Worm (Caenorhabditis elegans) whole organism, L4/young adult: ENCODE results near the gene T25D1.2.
A peak's percentile ranks its signal among the peaks of the same experiment; 100 is the strongest.

Experiments
- W03F9.2 ChIP-seq: fragments of 150-350 bp; optimal IDR thresholded peaks from 2 replicates; lab custom pipeline; 2014; ENCODE audit warnings: missing biosample characterization, missing genetic modification characterization
- dao-5 ChIP-seq: sonication (generic microtip); optimal IDR thresholded peaks from 2 replicates; lab custom pipeline; 2016; ENCODE audit warnings: missing genotype, missing genetic modification characterization, moderate library complexity, missing compliant biosample characterization
- him-1 ChIP-seq: sonication (generic microtip); optimal IDR thresholded peaks from 2 replicates; lab custom pipeline; 2016; ENCODE audit warnings: missing genotype, missing genetic modification reagents, missing genetic modification characterization, missing compliant biosample characterization

T25D1.2 gene

DNA sequence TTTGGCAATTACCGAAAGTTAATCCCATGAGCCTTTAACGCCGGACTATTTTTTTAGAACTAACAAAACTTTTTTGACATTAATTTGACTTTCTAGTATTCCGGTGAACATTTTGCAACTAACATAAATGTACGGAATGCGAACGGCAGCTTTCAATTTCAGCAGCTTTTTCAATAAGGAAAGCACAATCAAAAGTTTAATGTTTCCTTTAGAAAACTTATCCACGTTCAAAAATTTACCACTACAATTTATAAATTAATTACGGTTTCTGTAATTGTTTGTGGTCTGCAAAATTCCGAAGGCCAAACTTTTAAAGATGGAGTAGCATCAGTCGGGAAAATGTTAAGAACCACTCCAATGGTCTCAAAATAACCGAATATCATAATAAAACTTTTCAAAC, 25.0 kb downstream of the T25D1.2 start, which contains the start of gene osm-1:
Gene osm-1, plus strand, starts transcription at position 301 of the 400 bp plus-strand sequence.
- no peak for TF ChIP-seq him-1 (tag; lab: Kevin White, UChicago)
- TF ChIP-seq dao-5 (tag; lab: Kevin White, UChicago), result no peak
- TF ChIP-seq W03F9.2 (tag; lab: Kevin White, UChicago), result no peak

DNA sequence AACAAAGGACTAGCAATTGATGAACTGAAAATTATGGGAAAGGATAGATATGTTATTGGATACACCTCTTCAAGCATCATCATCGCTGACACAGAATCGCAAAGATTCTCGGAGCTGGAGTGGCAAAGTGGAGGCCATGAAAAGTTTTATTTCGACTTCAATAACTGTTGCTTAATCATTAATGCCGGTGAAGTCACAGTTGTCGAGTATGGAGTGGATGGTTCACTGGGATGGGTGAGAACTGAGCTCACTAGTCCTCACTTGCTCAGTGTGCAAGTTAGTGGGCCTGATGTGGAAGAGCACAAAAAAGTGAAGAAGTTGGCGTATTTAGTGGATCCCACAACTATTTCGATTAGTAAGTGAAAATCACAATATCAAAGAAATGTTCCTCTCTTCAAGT, 28.5 kb downstream of the T25D1.2 start:
- TF ChIP-seq him-1 (tag; lab: Kevin White, UChicago), result no peak
- TF ChIP-seq W03F9.2 (tag; lab: Kevin White, UChicago), result no peak
- no peak for TF ChIP-seq dao-5 (tag; lab: Kevin White, UChicago)

DNA sequence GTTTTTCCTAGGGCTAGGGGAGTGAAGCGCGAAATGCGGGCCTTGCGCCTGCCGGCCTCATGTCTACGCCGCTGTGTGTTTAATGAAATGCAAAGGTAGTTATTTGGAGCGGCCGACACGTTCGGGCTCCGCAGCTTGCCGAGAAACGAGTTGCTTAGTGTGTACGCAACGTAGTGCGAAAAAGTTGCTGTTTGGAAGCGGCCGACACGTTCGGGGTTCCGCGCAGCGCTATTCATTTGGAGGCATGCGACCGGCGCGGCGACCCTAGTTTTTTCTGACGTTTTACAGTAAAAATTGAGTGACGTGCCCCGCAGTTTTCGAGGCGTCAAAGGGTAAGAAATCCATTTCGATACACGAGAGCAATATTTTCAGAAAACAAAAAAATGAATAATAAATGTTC, 30.3 kb downstream of the T25D1.2 start:
- TF ChIP-seq him-1 (tag; lab: Kevin White, UChicago), result no peak
- TF ChIP-seq dao-5 (tag; lab: Kevin White, UChicago), result no peak
- no peak for TF ChIP-seq W03F9.2 (tag; lab: Kevin White, UChicago)

DNA sequence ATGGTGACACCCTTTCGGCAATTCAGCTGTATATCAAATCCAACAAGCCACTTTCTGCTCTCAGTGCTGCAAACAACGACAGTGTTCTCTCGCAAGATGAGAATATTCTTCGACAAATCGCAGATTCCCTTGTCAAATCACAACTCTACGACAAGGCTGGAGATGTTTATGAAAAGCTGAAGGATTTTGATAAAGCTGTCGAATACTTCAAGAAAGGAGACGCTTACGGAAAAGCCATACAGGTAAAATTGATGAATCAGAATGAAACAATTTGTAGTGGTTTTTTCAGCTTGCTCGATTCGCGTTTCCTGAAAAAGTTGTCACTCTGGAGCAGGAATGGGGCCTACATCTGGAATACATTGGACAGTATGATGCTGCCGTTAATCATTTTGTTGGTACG, 30.8 kb downstream of the T25D1.2 start:
- TF ChIP-seq W03F9.2 (tag; lab: Kevin White, UChicago), result no peak
- no peak for TF ChIP-seq him-1 (tag; lab: Kevin White, UChicago)
- no peak for TF ChIP-seq dao-5 (tag; lab: Kevin White, UChicago)

DNA sequence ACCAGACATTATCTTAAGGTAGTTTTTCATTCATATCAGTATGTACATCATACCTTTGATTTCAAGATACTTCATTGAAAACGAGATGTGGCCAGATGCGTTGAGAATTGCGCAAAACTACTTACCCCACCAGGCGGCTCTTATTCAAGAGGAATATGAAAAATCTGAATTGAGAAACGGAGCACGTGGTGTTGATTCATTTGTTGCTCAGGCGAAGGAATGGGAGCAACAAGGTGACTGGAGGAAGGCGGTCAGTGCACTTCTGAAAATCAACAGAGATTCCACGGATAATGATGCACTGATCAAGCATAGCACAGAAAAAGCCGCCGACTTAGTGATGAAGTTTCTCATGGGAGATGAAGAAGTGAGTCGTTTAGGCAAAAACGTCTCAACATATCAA, 32.9 kb downstream of the T25D1.2 start:
- no peak for TF ChIP-seq him-1 (tag; lab: Kevin White, UChicago)

DNA sequence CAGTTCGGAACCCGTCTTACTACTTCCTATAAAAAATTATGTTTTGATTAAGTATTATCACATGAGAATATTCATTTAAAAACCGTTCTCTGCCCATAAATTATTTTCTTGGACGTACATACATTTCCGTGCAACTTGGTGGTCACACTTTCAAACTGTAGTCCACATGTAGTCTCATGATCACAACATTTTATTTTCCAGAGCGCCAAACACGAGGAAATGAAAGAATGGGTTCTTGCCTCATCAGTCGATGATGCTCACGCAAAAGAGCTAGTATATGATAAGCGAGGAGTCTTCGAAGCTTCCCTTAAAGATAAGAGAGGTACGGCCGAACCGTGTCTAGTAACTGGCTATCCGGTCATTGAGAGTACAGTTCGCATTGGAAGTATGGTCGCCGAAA, 35.2 kb downstream of the T25D1.2 start:
- TF ChIP-seq W03F9.2 (tag; lab: Kevin White, UChicago), result no peak
- TF ChIP-seq dao-5 (tag; lab: Kevin White, UChicago), result no peak
- no peak for TF ChIP-seq him-1 (tag; lab: Kevin White, UChicago)

DNA sequence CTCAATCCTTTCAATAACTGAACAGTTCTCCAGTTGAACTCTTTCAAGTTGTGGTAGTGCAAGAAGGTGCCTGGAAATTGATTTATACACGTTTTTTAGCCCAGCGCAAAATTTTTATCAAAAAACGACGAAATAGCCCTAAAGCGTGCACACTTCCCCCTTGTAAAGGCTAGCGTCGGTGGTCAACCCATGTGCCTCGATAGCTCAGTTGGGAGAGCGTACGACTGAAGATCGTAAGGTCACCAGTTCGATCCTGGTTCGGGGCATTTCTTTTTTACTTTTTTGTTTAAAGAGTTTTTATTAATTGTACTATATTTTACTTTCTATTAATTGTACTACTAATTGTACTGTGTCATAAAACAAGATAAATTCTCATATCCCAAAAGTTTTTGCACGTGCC, 36.0 kb downstream of the T25D1.2 start:
- no peak for TF ChIP-seq him-1 (tag; lab: Kevin White, UChicago)
- TF ChIP-seq W03F9.2 (tag; lab: Kevin White, UChicago), result no peak
- TF ChIP-seq dao-5 (tag; lab: Kevin White, UChicago), result no peak

DNA sequence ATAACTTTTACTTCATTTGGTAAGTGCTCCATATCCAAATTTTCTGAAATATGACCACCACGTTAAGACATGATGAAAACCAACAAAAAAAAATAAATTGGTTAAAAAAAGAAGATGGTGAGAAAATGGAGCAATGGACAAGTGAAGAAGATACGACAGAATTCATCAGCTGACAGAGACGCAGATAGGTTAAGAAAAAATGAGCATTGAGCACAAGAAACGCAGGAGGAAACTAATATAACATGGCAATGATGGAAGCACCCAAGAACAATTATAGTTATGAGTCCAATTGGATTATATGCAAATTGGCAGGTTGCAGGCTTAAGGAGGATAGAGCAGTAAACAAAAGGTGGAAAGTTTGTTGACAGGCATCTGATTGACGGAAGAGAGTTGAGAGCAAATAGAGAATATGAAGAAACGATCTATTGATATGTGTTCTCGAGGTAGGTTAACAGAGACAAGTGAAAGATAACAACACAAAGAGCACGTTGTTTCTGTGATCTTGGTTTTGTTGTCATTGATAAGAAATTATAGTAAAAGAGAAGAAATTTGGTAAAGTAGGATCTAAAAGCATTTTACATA, 38.6 kb downstream of the T25D1.2 start, which contains the start of gene K08B5.2:
Gene K08B5.2, minus strand, starts transcription at position 43 of the 582 bp plus-strand sequence.
- TF ChIP-seq W03F9.2 (tag; lab: Kevin White, UChicago), result no peak
- TF ChIP-seq him-1 (tag; lab: Kevin White, UChicago), result no peak
- no peak for TF ChIP-seq dao-5 (tag; lab: Kevin White, UChicago)

DNA sequence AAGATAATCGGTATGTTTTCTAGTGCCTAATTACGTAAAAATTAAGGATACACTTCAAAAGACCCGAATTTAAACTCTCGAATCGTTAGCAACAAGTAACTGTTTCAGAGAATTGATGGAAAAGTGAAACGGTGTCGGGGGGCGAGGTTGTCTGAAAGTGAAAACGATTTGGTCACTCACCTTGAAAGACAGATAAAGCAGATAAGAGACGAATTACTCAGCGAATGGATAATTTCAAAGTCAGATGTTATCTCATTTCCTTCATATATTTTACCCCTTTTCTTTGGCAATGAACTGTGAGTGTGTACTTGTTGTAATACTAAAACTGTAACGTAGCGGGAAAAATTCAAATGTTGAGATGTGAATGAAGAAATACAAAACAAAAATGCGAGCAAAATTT, 40.4 kb downstream of the T25D1.2 start:
- TF ChIP-seq him-1 (tag; lab: Kevin White, UChicago) (no peak), W03F9.2 (tag; lab: Kevin White, UChicago) (no peak), dao-5 (tag; lab: Kevin White, UChicago) (no peak)

DNA sequence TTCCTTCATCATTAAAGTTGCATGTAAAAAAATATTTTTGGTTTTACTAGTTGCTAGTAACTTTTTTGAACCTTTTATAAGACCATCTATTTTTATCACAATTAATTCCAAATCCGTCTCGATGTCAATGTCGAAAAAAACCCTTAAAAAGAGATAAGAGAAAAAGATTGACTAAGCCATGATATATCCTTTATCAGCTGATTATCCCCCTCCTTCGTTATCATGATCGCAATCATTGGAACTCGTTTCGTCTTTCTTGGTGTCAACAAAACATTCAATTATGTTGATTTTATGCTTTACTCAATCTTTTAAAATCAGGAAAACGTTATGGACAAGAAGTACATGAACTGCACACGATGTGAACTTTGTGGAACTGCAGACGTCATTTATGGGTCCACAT, 42.8 kb downstream of the T25D1.2 start, which contains the start of gene K08B5.1:
Gene K08B5.1, plus strand, starts transcription at position 318 of the 400 bp plus-strand sequence.
- TF ChIP-seq W03F9.2 (tag; lab: Kevin White, UChicago) (no peak), him-1 (tag; lab: Kevin White, UChicago) (no peak), dao-5 (tag; lab: Kevin White, UChicago) (no peak)

DNA sequence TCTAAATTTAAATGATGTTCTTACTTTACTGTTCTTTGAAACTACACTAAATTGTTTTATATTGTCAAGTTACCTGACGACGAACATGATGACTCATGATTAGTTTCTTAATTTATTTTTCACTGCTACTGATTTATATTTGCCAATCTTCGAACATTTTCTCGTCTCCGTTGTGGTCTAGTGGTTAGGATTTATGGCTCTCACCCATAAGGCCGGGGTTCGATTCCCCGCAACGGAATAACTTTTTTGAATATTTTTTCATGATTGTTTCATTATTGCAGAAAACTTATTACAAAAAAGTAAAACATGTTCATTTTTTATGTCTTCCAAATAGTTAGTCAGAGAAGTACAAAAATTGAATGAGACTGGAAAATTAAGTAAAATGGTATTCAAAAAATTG, 43.4 kb downstream of the T25D1.2 start:
- TF ChIP-seq him-1 (tag; lab: Kevin White, UChicago) (no peak), dao-5 (tag; lab: Kevin White, UChicago) (no peak), W03F9.2 (tag; lab: Kevin White, UChicago) (peak; percentile 7)

DNA sequence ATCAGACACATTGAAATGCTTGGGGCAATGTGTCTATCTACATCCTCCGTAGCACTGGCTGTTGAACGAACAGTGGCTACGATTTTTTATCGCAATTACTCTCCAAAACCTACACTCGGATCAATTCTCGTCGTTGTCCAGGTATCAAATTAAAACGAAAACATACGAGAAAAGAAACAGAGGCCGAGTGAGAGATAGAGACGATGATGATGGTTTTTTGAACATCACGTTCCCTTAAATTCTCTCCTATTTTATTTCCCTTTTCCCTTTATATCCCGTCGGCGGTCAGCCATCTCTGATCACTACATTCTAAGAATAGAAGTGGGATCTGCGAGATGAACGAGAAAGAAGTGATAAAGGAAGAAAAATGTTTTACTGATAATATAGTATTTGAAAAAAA, 44.0 kb downstream of the T25D1.2 start:
- TF ChIP-seq W03F9.2 (tag; lab: Kevin White, UChicago), result no peak
- TF ChIP-seq dao-5 (tag; lab: Kevin White, UChicago), result no peak
- no peak for TF ChIP-seq him-1 (tag; lab: Kevin White, UChicago)

DNA sequence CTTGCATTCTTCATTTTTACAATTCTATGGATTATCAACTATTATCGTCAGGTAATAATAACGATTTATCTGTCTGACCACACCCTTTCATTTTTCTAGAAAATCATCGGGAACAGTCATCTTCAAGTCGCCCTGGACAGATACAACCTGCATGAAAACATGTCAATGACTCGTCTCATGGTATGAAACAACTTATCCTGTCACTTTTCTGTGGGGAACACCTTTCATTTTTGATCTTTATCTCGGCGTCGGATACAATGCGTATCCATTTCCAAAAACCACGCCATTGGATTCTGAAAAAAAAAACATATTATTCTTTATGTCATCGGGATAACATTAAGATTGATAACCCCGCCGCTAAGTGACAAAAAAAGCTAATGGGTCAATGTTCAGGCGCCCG, 45.5 kb downstream of the T25D1.2 start:
- TF ChIP-seq W03F9.2 (tag; lab: Kevin White, UChicago) (no peak), dao-5 (tag; lab: Kevin White, UChicago) (no peak), him-1 (tag; lab: Kevin White, UChicago) (no peak)

DNA sequence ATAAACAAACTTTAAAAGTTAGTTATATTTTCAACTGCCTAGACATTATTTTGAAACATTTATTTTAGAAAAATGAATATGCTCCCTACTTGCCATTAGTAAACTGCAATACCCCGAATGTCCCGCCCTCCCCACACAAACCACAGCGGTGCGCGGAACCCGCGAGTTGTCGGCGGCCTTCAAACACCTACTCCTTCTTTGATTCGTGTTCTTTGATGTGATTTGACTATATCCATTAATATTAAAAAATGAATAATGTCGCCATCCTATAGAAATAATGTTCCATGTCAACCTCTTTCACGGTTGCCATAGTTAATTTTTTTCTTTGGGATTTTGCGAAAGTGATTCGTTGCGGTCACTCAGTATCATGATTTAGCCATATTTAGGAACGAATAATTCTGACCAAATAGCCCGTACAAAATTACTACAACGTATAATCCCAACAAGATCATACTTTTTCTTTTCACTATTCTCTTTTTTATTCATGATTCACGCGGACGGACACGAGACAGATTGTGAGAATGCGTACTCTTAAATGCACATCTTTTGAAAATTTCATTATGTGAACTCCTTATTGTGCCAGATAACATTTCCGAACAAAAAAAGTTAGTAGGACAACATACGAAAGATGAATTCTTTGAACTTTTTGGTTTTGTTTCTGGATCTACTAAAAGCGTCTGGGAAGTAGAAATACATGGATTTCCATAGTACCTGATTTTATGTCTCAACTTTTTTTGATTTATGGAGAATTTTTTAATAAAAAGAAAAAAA, 49.3 kb downstream of the T25D1.2 start:
- TF ChIP-seq dao-5 (tag; lab: Kevin White, UChicago) (no peak), W03F9.2 (tag; lab: Kevin White, UChicago) (no peak), him-1 (tag; lab: Kevin White, UChicago) (no peak)
